Worm (Caenorhabditis elegans) whole organism, late embryonic: ENCODE results near the gene col-178.

Experiments used
- C08G9.2 ChIP-seq: sonication (generic microtip); optimal IDR thresholded peaks from 2 replicates; lab custom pipeline; 2016; ENCODE audit warnings: mild to moderate bottlenecking, missing genetic modification characterization, moderate library complexity, missing compliant biosample characterization
- C38D4.7 ChIP-seq: fragments of 200-800 bp; sonication (Bioruptor generic); optimal IDR thresholded peaks from 2 replicates; lab custom pipeline; 2018; ENCODE audit warnings: mild to moderate bottlenecking, missing genetic modification characterization, moderate library complexity, missing compliant biosample characterization
- F13H6.1 ChIP-seq: sonication (generic microtip); optimal IDR thresholded peaks from 2 replicates; lab custom pipeline; 2016; ENCODE audit warnings: missing genetic modification characterization, missing compliant biosample characterization
- K02D7.2 ChIP-seq: sonication (generic microtip); optimal IDR thresholded peaks from 2 replicates; lab custom pipeline; 2017; ENCODE audit warnings: mild to moderate bottlenecking, missing genetic modification characterization, missing compliant biosample characterization
- T23F11.4 ChIP-seq: fragments of 200-800 bp; sonication (Bioruptor generic); optimal IDR thresholded peaks from 2 replicates; lab custom pipeline; 2018; ENCODE audit warnings: mild to moderate bottlenecking, missing genetic modification characterization, missing compliant biosample characterization
- Y22D7AL.16 ChIP-seq: sonication (generic microtip); optimal IDR thresholded peaks from 2 replicates; lab custom pipeline; 2016; ENCODE audit warnings: missing genetic modification characterization, missing compliant biosample characterization
- ceh-14 ChIP-seq: sonication (generic microtip); optimal IDR thresholded peaks from 2 replicates; lab custom pipeline; 2016; ENCODE audit warnings: missing genotype, missing genetic modification characterization, missing compliant biosample characterization
- ceh-18 ChIP-seq: sonication (generic microtip); optimal IDR thresholded peaks from 2 replicates; lab custom pipeline; 2016; ENCODE audit warnings: missing genetic modification characterization, missing compliant biosample characterization
- ceh-19 ChIP-seq: fragments of 200-800 bp; sonication (Bioruptor generic); optimal IDR thresholded peaks from 2 replicates; lab custom pipeline; 2018; ENCODE audit warnings: mild to moderate bottlenecking, missing genetic modification characterization, missing compliant biosample characterization
- ceh-22 ChIP-seq: sonication (generic microtip); optimal IDR thresholded peaks from 2 replicates; lab custom pipeline; 2017; ENCODE audit warnings: missing biosample characterization, missing genetic modification characterization
- ceh-24 ChIP-seq: sonication (generic microtip); optimal IDR thresholded peaks from 2 replicates; lab custom pipeline; 2016; ENCODE audit warnings: mild to moderate bottlenecking, missing genetic modification characterization, missing compliant biosample characterization
- ceh-30 ChIP-seq: fragments of 150-350 bp; optimal IDR thresholded peaks from 2 replicates; lab custom pipeline; 2014; ENCODE audit warnings: missing biosample characterization, missing genetic modification characterization
- ceh-45 ChIP-seq: fragments of 200-800 bp; sonication (Bioruptor generic); IDR thresholded peaks from 2 replicates; pipeline ENCODE4 v1.3.6; 2022; ENCODE audit warnings: missing genetic modification reagents, missing genetic modification characterization, missing compliant biosample characterization
- ceh-48 ChIP-seq: sonication (generic microtip); optimal IDR thresholded peaks from 2 replicates; lab custom pipeline; 2016; ENCODE audit warnings: missing genetic modification characterization, inconsistent platforms, missing compliant biosample characterization
- ceh-9 ChIP-seq: sonication (generic microtip); optimal IDR thresholded peaks from 2 replicates; lab custom pipeline; 2016; ENCODE audit warnings: mild to moderate bottlenecking, missing genetic modification characterization, inconsistent platforms, missing compliant biosample characterization
- dmd-4 ChIP-seq: sonication (generic microtip); optimal IDR thresholded peaks from 2 replicates; lab custom pipeline; 2016; ENCODE audit warnings: borderline replicate concordance, missing genetic modification characterization, missing compliant biosample characterization
- dve-1 ChIP-seq: sonication (generic microtip); optimal IDR thresholded peaks from 2 replicates; lab custom pipeline; 2017; ENCODE audit warnings: antibody characterized with exemption, mild to moderate bottlenecking, missing genetic modification characterization, missing compliant biosample characterization
- elt-4 ChIP-seq: sonication (generic microtip); optimal IDR thresholded peaks from 2 replicates; lab custom pipeline; 2016; ENCODE audit warnings: missing genetic modification characterization, missing compliant biosample characterization
- ets-4 ChIP-seq: sonication (generic microtip); optimal IDR thresholded peaks from 2 replicates; lab custom pipeline; 2016; ENCODE audit warnings: missing genetic modification characterization, missing compliant biosample characterization
- eyg-1 ChIP-seq: sonication (generic microtip); optimal IDR thresholded peaks from 2 replicates; lab custom pipeline; 2016; ENCODE audit warnings: missing genotype, missing genetic modification characterization, missing compliant biosample characterization
- fax-1 ChIP-seq: sonication (generic microtip); optimal IDR thresholded peaks from 2 replicates; lab custom pipeline; 2016; ENCODE audit warnings: missing genotype, missing genetic modification characterization, missing compliant biosample characterization
- fkh-10 ChIP-seq: fragments of 150-350 bp; optimal IDR thresholded peaks from 2 replicates; lab custom pipeline; 2014; ENCODE audit warnings: missing biosample characterization, missing genetic modification reagents, missing genetic modification characterization
- fkh-6 ChIP-seq: sonication (generic microtip); optimal IDR thresholded peaks from 2 replicates; lab custom pipeline; 2016; ENCODE audit warnings: missing genetic modification characterization, missing compliant biosample characterization
- gmeb-2 ChIP-seq: sonication (generic microtip); optimal IDR thresholded peaks from 2 replicates; lab custom pipeline; 2016; ENCODE audit warnings: missing genetic modification characterization, inconsistent platforms, missing compliant biosample characterization
- hlh-15 ChIP-seq: sonication (generic microtip); optimal IDR thresholded peaks from 2 replicates; lab custom pipeline; 2016; ENCODE audit warnings: missing genetic modification characterization, missing compliant biosample characterization
- lim-6 ChIP-seq: sonication (generic microtip); optimal IDR thresholded peaks from 2 replicates; lab custom pipeline; 2016; ENCODE audit warnings: missing genetic modification characterization, missing compliant biosample characterization
- lin-11 ChIP-seq: fragments of 200-800 bp; sonication (Bioruptor generic); optimal IDR thresholded peaks from 2 replicates; lab custom pipeline; 2018; ENCODE audit warnings: mild to moderate bottlenecking, missing genetic modification characterization, missing compliant biosample characterization
- mec-3 ChIP-seq: sonication (generic microtip); optimal IDR thresholded peaks from 2 replicates; lab custom pipeline; 2016; ENCODE audit warnings: borderline replicate concordance, missing genetic modification characterization, missing compliant biosample characterization
- nhr-11 ChIP-seq: fragments of 150-350 bp; optimal IDR thresholded peaks from 2 replicates; lab custom pipeline; 2014; ENCODE audit warnings: missing biosample characterization, missing genetic modification characterization
- npax-4 ChIP-seq: sonication (generic microtip); optimal IDR thresholded peaks from 2 replicates; lab custom pipeline; 2016; ENCODE audit warnings: missing genetic modification characterization, missing compliant biosample characterization
- pax-1 ChIP-seq: fragments of 150-350 bp; optimal IDR thresholded peaks from 2 replicates; lab custom pipeline; 2014; ENCODE audit warnings: missing biosample characterization, missing genetic modification characterization
- pha-2 ChIP-seq: sonication (generic microtip); optimal IDR thresholded peaks from 2 replicates; lab custom pipeline; 2017; ENCODE audit warnings: mild to moderate bottlenecking, missing genetic modification characterization, missing compliant biosample characterization
- pha-4 ChIP-seq: fragments of 150-350 bp; optimal IDR thresholded peaks from 2 replicates; lab custom pipeline; 2018; ENCODE audit warnings: missing biosample characterization, missing genetic modification reagents, missing genetic modification characterization
- ref-2 ChIP-seq: sonication (generic microtip); optimal IDR thresholded peaks from 2 replicates; lab custom pipeline; 2016; ENCODE audit warnings: missing genetic modification characterization, missing compliant biosample characterization
- rnt-1 ChIP-seq: sonication (generic microtip); optimal IDR thresholded peaks from 2 replicates; lab custom pipeline; 2016; ENCODE audit warnings: missing genetic modification characterization, missing compliant biosample characterization
- sox-4 ChIP-seq: sonication (generic microtip); optimal IDR thresholded peaks from 2 replicates; lab custom pipeline; 2017; ENCODE audit warnings: mild to moderate bottlenecking, missing genetic modification characterization, inconsistent platforms, missing compliant biosample characterization
- syd-9 ChIP-seq: sonication (generic microtip); optimal IDR thresholded peaks from 2 replicates; lab custom pipeline; 2016; ENCODE audit warnings: mild to moderate bottlenecking, missing genetic modification characterization, moderate library complexity, missing compliant biosample characterization
- ttx-3 ChIP-seq: sonication (generic microtip); optimal IDR thresholded peaks from 2 replicates; lab custom pipeline; 2016; ENCODE audit warnings: missing genetic modification reagents, missing genetic modification characterization, missing compliant biosample characterization
- unc-42 ChIP-seq: sonication (generic microtip); optimal IDR thresholded peaks from 2 replicates; lab custom pipeline; 2016; ENCODE audit warnings: missing genotype, missing genetic modification characterization, missing compliant biosample characterization
- unc-55 ChIP-seq: sonication (generic microtip); optimal IDR thresholded peaks from 2 replicates; lab custom pipeline; 2017; ENCODE audit warnings: missing biosample characterization, missing genetic modification reagents, missing genetic modification characterization
- zip-5 ChIP-seq: sonication (generic microtip); optimal IDR thresholded peaks from 2 replicates; lab custom pipeline; 2016; ENCODE audit warnings: missing genetic modification characterization, missing compliant biosample characterization
- ztf-16 ChIP-seq: sonication (generic microtip); optimal IDR thresholded peaks from 2 replicates; lab custom pipeline; 2017; ENCODE audit warnings: missing genetic modification characterization, missing compliant biosample characterization

The col-178 gene

DNA sequence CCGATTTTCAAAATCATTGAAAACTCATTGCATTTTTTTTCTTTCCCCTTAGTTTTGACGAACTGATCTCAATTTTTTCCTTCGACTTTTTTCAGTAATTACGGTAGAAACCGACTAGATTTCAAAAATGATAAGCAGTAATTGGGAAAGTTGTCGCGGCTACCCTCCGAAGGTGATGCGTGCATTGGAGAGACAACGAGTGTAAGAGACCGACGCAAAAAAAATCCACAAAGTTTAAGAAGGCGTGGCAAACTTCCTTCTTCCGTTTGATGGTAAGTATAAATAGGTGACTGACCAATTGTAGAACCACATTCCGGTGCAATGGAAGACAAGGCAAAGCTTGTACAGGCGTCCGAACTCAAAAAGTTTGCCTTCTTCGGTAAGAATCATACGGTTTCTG is at the start of gene col-178:
Gene col-178 (plus strand): TSS at position 301 of the 400 bp plus-strand sequence.
- TF ChIP-seq gmeb-2 (tag; lab: Kevin White, UChicago) (no peak), ceh-45 (GFP tag; lab: Robert Waterston, UW) (no peak), ceh-19 (GFP tag; lab: Kevin White, UChicago) (no peak), eyg-1 (tag; lab: Kevin White, UChicago) (no peak), K02D7.2 (no peak), ref-2 (tag; lab: Kevin White, UChicago) (no peak), ztf-16 (no peak), ceh-48 (tag; lab: Kevin White, UChicago) (no peak), ceh-9 (tag; lab: Kevin White, UChicago) (no peak), pha-4 (tag; lab: Kevin White, UChicago) (no peak), ceh-22 (tag; lab: Kevin White, UChicago) (no peak), ceh-30 (tag; lab: Kevin White, UChicago) (no peak), dve-1 (tag; lab: Kevin White, UChicago) (no peak), ttx-3 (tag; lab: Kevin White, UChicago) (no peak), sox-4 (tag; lab: Kevin White, UChicago) (no peak), lim-6 (tag; lab: Kevin White, UChicago) (no peak), T23F11.4 (no peak), fkh-6 (tag; lab: Kevin White, UChicago) (no peak), syd-9 (tag; lab: Kevin White, UChicago) (no peak)
- TF ChIP-seq, all 69 proteins: peak for 0

DNA sequence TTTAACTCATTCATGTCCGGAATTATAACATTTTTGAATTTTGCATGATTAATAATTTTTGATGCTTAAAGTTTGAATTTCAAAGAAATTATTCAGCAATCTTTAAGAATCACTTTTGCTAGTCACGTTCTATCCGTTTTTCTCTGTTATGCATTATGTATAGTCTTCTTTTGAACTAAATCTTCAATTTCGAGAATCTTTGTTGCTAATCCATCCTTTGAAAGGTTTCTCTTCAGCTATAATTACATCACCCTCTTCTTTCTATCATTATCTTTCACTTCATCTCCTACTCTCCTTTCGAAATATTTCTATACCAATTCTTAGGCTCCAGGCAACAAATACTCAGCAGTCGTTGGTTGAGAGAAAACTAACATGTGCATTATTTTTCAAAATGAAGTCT is 47.8 kb upstream of the col-178 start:
- no peak for TF ChIP-seq pha-2 (tag; lab: Kevin White, UChicago)
- no peak for TF ChIP-seq pha-4 (tag; lab: Kevin White, UChicago)
- no peak for TF ChIP-seq ref-2 (tag; lab: Kevin White, UChicago)
- TF ChIP-seq rnt-1 (tag; lab: Kevin White, UChicago) = no peak
- no peak for TF ChIP-seq unc-55 (GFP tag; lab: Kevin White, UChicago)
- no peak for TF ChIP-seq ceh-18
- TF ChIP-seq hlh-15 (tag; lab: Kevin White, UChicago) = no peak
- TF ChIP-seq fkh-10 (GFP tag; lab: Kevin White, UChicago) = no peak
- no peak for TF ChIP-seq gmeb-2 (tag; lab: Kevin White, UChicago)
- TF ChIP-seq mec-3 (tag; lab: Kevin White, UChicago) = no peak
- TF ChIP-seq ceh-48 (tag; lab: Kevin White, UChicago) = no peak
- no peak for TF ChIP-seq ztf-16
- TF ChIP-seq lin-11 (tag; lab: Kevin White, UChicago) = no peak
- no peak for TF ChIP-seq pax-1 (tag; lab: Kevin White, UChicago)
- no peak for TF ChIP-seq eyg-1 (tag; lab: Kevin White, UChicago)
- TF ChIP-seq ceh-19 (GFP tag; lab: Kevin White, UChicago) = no peak

DNA sequence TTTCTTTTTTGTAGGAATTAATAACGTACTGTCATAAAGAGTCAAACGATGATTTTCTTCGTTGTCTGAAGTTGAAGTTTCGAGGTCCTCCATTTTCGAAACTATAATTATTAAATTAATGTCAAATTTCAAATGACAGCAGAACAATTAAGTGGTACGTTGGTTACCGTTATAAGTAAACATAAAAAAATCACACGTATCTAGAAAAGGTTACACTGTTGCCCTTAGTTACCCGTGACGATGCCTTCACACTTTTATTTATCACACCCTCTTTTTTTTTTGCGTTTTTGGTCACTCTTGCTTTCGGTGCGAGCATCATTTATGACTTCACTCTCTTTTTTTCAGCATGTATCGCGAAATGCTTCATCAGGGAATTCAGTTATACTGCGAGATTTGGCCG is 46.5 kb upstream of the col-178 start, which contains the start of the genes C05C9.3 and C05C9.2:
Gene C05C9.3 (minus strand): TSS at position 101 of the 400 bp plus-strand sequence.
Gene C05C9.2 (plus strand): TSS at position 346 of the 400 bp plus-strand sequence.
- TF ChIP-seq ceh-30 (tag; lab: Kevin White, UChicago) (no peak), elt-4 (tag; lab: Kevin White, UChicago) (no peak), fax-1 (tag; lab: Kevin White, UChicago) (no peak), T23F11.4 (no peak), ceh-14 (tag; lab: Kevin White, UChicago) (no peak), F13H6.1 (no peak), lim-6 (tag; lab: Kevin White, UChicago) (no peak)
- TF ChIP-seq, all 69 proteins: peak for 0

DNA sequence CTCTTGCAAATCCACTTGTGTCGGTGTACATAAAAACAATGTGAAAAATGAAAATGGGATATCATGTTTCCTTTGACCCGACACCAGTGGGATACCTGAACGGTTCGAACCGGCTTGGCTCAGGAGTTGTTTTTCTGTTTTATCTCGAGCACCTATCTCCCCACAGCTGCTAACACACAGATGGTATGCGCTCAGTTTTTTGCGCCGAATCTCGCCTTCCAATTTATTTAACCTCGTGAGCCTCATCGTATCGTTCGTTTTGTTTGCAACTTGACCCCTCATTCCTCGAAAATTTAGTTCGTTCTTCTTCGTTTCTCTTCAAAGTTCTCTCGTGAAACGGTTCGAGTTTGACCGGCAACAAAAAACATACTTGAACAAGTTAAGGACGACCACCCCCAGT is 38.7 kb upstream of the col-178 start, which contains the start of gene C05C9.1:
Gene C05C9.1 (plus strand): TSS at position 301 of the 400 bp plus-strand sequence.
- TF ChIP-seq npax-4 (tag; lab: Kevin White, UChicago) = no peak
- TF ChIP-seq K02D7.2 = no peak
- TF ChIP-seq ets-4 (tag; lab: Kevin White, UChicago) = no peak
- no peak for TF ChIP-seq dmd-4 (tag; lab: Kevin White, UChicago)
- TF ChIP-seq pha-2 (tag; lab: Kevin White, UChicago) = no peak
- no peak for TF ChIP-seq ceh-30 (tag; lab: Kevin White, UChicago)
- no peak for TF ChIP-seq unc-42 (tag; lab: Kevin White, UChicago)
- TF ChIP-seq zip-5 (tag; lab: Kevin White, UChicago) = no peak
- no peak for TF ChIP-seq Y22D7AL.16 (tag; lab: Kevin White, UChicago)
- no peak for TF ChIP-seq ceh-45 (GFP tag; lab: Robert Waterston, UW)
- no peak for TF ChIP-seq C38D4.7 (GFP tag; lab: Kevin White, UChicago)
- no peak for TF ChIP-seq nhr-11 (tag; lab: Kevin White, UChicago)
- TF ChIP-seq C08G9.2 (tag; lab: Kevin White, UChicago) = no peak
- no peak for TF ChIP-seq ceh-24 (tag; lab: Kevin White, UChicago)
